Fruit fly (Drosophila melanogaster): ENCODE data around the gene Sras.

The Sras gene

dm6 chr3L:5577250-5578138 lies 13.9 kb downstream of the Sras start, which contains the start of gene Msr-110 (continued):
- TF ChIP-seq schlank (tag; optimal IDR thresholded peaks at IDR 0.05) (peak; percentile 54), Mes4 (GFP tag; optimal IDR thresholded peaks at IDR 0.05) (peak; percentile 67), Drgx (GFP tag; IDR thresholded peaks at IDR 0.05) (peak; percentile 97), CG32772 (GFP tag; IDR thresholded peaks at IDR 0.05) (peak; percentile 89), Med (GFP tag) (peak; percentile 95), dmrt99B (tag; optimal IDR thresholded peaks at IDR 0.05) (peak; percentile 96), cas (GFP tag; IDR thresholded peaks at IDR 0.05) (peak; percentile 70), lilli (GFP tag; optimal IDR thresholded peaks at IDR 0.05) (peak; percentile 77), ATbp (GFP tag; optimal IDR thresholded peaks at IDR 0.05) (peak; percentile 87), tna (GFP tag; IDR thresholded peaks at IDR 0.05; ENCODE audit: partially characterized antibody) (no peak), Tbp (GFP tag; optimal IDR thresholded peaks at IDR 0.05) (no peak), Ravus (GFP tag; IDR thresholded peaks at IDR 0.05) (peak; percentile 56), twi (tag; optimal IDR thresholded peaks at IDR 0.05) (peak; percentile 61), Rfx (GFP tag; IDR thresholded peaks at IDR 0.05) (peak; percentile 93), CG2712 (tag; optimal IDR thresholded peaks at IDR 0.05) (peak; percentile 88), z (GFP tag; IDR thresholded peaks at IDR 0.05) (no peak), Dref (GFP tag; IDR thresholded peaks at IDR 0.05) (no peak; the same call in 1 of the 2 replicates), Asciz (GFP tag; optimal IDR thresholded peaks at IDR 0.05) (peak; percentile 87), CG12744 (GFP tag; optimal IDR thresholded peaks at IDR 0.05) (peak; percentile 73), fru (optimal IDR thresholded peaks at IDR 0.05) (no peak), CG8290 (GFP tag; optimal IDR thresholded peaks at IDR 0.05) (peak; percentile 37), CG8290 (tag; optimal IDR thresholded peaks at IDR 0.05) (peak in 1 of 2 experiments; percentile 83), luna (GFP tag; optimal IDR thresholded peaks at IDR 0.05) (no peak), MESR4 (GFP tag; optimal IDR thresholded peaks at IDR 0.05) (no peak), CG1603 (tag; optimal IDR thresholded peaks at IDR 0.05) (peak; percentile 80), CG13123 (GFP tag; optimal IDR thresholded peaks at IDR 0.05) (no peak), slp2 (GFP tag; optimal IDR thresholded peaks at IDR 0.05) (peak; percentile 80), CG7556 (GFP tag; optimal IDR thresholded peaks at IDR 0.05) (peak; percentile 91), Hr39 (optimal IDR thresholded peaks at IDR 0.05) (no peak), pnt (GFP tag; optimal IDR thresholded peaks at IDR 0.05) (peak; percentile 55), her (GFP tag; optimal IDR thresholded peaks at IDR 0.05) (peak; percentile 34), CG10321 (GFP tag; IDR thresholded peaks at IDR 0.05) (0 out of 2 replicates have a peak, but pooled peaks have one; percentile 63), CG16813 (GFP tag; IDR thresholded peaks at IDR 0.05; ENCODE audit: partially characterized antibody) (no peak), Adf1 (GFP tag; IDR thresholded peaks at IDR 0.05) (peak; percentile 93), ken (GFP tag; IDR thresholded peaks at IDR 0.05) (peak; percentile 65), Xrp1 (GFP tag; IDR thresholded peaks at IDR 0.05) (peak; percentile 87), CG14441 (GFP tag; IDR thresholded peaks at IDR 0.05) (peak; percentile 86), CG8089 (GFP tag; optimal IDR thresholded peaks at IDR 0.05) (peak; percentile 69), CG3726 (GFP tag; IDR thresholded peaks at IDR 0.05) (peak; percentile 69; the same call in 2 of the 3 replicates), kah (GFP tag; optimal IDR thresholded peaks at IDR 0.05) (peak; percentile 70), crp (GFP tag; optimal IDR thresholded peaks at IDR 0.05) (peak in 1 of 2 experiments; percentile 46), lmd (GFP tag; IDR thresholded peaks at IDR 0.05) (peak; percentile 93), bcd (GFP tag; optimal IDR thresholded peaks at IDR 0.05) (peak; percentile 89), Hr51 (GFP tag; optimal IDR thresholded peaks at IDR 0.05) (peak; percentile 80 to 93), stwl (tag; optimal IDR thresholded peaks at IDR 0.05) (no peak), Atf6 (GFP tag; IDR thresholded peaks at IDR 0.05) (peak; percentile 91), Fer1 (GFP tag; optimal IDR thresholded peaks at IDR 0.05) (peak; percentile 90), CG18011 (GFP tag; optimal IDR thresholded peaks at IDR 0.05) (peak; percentile 35), CG10366 (GFP tag; IDR thresholded peaks at IDR 0.05) (peak; percentile 90), CG6813 (GFP tag; optimal IDR thresholded peaks at IDR 0.05) (peak; percentile 83)
